Worm (Caenorhabditis elegans) whole organism, L3 larva: ENCODE data around the gene F47B8.8.

Experiments used
- aly-2 ChIP-seq: fragments of 150-350 bp; optimal IDR thresholded peaks from 2 replicates; lab custom pipeline; 2014; ENCODE audit warnings: missing biosample characterization, missing genetic modification characterization
- ceh-16 ChIP-seq: sonication (generic microtip); optimal IDR thresholded peaks from 2 replicates; lab custom pipeline; 2017; ENCODE audit warnings: missing biosample characterization, missing genetic modification characterization
- fos-1 ChIP-seq: fragments of 150-350 bp; optimal IDR thresholded peaks from 2 replicates; lab custom pipeline; 2014; ENCODE audit warnings: missing biosample characterization, missing genetic modification characterization
- jun-1 ChIP-seq: fragments of 150-350 bp; optimal IDR thresholded peaks from 2 replicates; lab custom pipeline; 2014; ENCODE audit warnings: missing biosample characterization, missing genetic modification reagents, missing genetic modification characterization
- nhr-11 ChIP-seq: fragments of 150-350 bp; optimal IDR thresholded peaks from 2 replicates; lab custom pipeline; 2014; ENCODE audit warnings: missing biosample characterization, missing genetic modification characterization
- nhr-25 ChIP-seq: sonication (generic microtip); optimal IDR thresholded peaks from 2 replicates; lab custom pipeline; 2017; ENCODE audit warnings: missing biosample characterization, missing genetic modification characterization
- pqm-1 ChIP-seq: fragments of 150-350 bp; optimal IDR thresholded peaks from 2 replicates; lab custom pipeline; 2017; ENCODE audit warnings: missing biosample characterization, missing genetic modification characterization, inconsistent platforms
- snpc-4 ChIP-seq: fragments of 150-350 bp; optimal IDR thresholded peaks from 2 replicates; lab custom pipeline; 2014; ENCODE audit warnings: missing biosample characterization, missing genetic modification characterization
- unc-62 ChIP-seq: fragments of 150-350 bp; sonication (generic microtip); optimal IDR thresholded peaks from 4 replicates; lab custom pipeline; 2014; ENCODE audit warnings: missing biosample characterization, missing genetic modification reagents, missing genetic modification characterization
- zag-1 ChIP-seq: fragments of 150-350 bp; optimal IDR thresholded peaks from 2 replicates; lab custom pipeline; 2014; ENCODE audit warnings: missing biosample characterization, missing genetic modification characterization

DNA sequence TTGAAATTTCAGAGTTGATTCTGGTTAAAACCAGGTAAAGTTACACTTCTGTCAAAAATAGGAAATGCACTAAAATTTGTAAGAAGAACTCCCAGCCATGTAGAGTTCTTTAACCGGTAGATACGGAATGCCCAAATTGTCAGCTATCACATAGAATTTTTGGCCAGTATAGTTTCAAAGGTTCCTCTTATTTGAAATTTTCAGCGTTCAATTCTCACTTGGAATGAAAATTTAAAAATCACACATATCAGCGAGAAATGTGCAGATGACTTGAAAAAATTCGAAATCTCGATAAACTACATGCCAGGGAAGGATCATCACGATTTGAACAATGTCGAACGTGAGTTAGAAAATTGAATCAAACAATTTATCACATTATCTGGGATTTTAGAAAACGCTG, 35.0 kb upstream of the F47B8.8 start, which contains the start of gene F14D7.3:
- TF ChIP-seq unc-62 (GFP tag; lab: Kevin White, UChicago) = no peak
- TF ChIP-seq jun-1 (tag; lab: Kevin White, UChicago) = no peak
- TF ChIP-seq fos-1 (tag; lab: Kevin White, UChicago) = no peak
- no peak for TF ChIP-seq nhr-25 (tag; lab: Kevin White, UChicago)
- TF ChIP-seq aly-2 (tag; lab: Kevin White, UChicago) = no peak
- no peak for TF ChIP-seq pqm-1 (tag; lab: Kevin White, UChicago)
- no peak for TF ChIP-seq ceh-16 (tag; lab: Kevin White, UChicago)
- TF ChIP-seq nhr-11 = no peak
- no peak for TF ChIP-seq zag-1 (tag; lab: Kevin White, UChicago)
- TF ChIP-seq snpc-4 (tag; lab: Kevin White, UChicago) = no peak
